Worm (Caenorhabditis elegans): Measurements from ENCODE around the gene cht-6.

Gene cht-6

ce11 chrV:6462606-6463005 lies 47.8 kb downstream of the cht-6 start:
- TF ChIP-seq unc-130 (tag; optimal IDR thresholded peaks at IDR 0.05) (no peak), isw-1 (GFP tag; IDR thresholded peaks at IDR 0.05) (no peak), pax-3 (tag; optimal IDR thresholded peaks at IDR 0.05) (no peak), ztf-11 (tag; optimal IDR thresholded peaks at IDR 0.05) (no peak), irx-1 (tag; optimal IDR thresholded peaks at IDR 0.05) (no peak), xbp-1 (tag; optimal IDR thresholded peaks at IDR 0.05) (no peak), vab-15 (tag; optimal IDR thresholded peaks at IDR 0.05) (peak; percentile 13), mdl-1 (tag; optimal IDR thresholded peaks at IDR 0.05) (no peak), tbx-2 (tag; optimal IDR thresholded peaks at IDR 0.05) (no peak), ceh-63 (GFP tag; optimal IDR thresholded peaks at IDR 0.05) (no peak), efl-3 (GFP tag; optimal IDR thresholded peaks at IDR 0.05) (no peak), unc-86 (tag; optimal IDR thresholded peaks at IDR 0.05) (no peak), nhr-237 (tag; optimal IDR thresholded peaks at IDR 0.05) (no peak), F16B12.6 (tag; optimal IDR thresholded peaks at IDR 0.05) (no peak), nhr-85 (tag) (peak; percentile 87), grh-1 (GFP tag; IDR thresholded peaks at IDR 0.05) (no peak), aha-1 (tag; optimal IDR thresholded peaks at IDR 0.05) (no peak), nhr-20 (tag; optimal IDR thresholded peaks at IDR 0.05) (peak; percentile 14), pag-3 (tag; optimal IDR thresholded peaks at IDR 0.05; ENCODE audit: borderline replicate concordance, insufficient read depth) (no peak), nhr-47 (tag; optimal IDR thresholded peaks at IDR 0.05) (no peak), elt-2 (tag; optimal IDR thresholded peaks at IDR 0.05) (peak; percentile 24), dpl-1 (GFP tag; optimal IDR thresholded peaks at IDR 0.05) (no peak), unc-30 (tag; optimal IDR thresholded peaks at IDR 0.05) (no peak), lin-15B (tag; optimal IDR thresholded peaks at IDR 0.05) (no peak), nhr-77 (tag; optimal IDR thresholded peaks at IDR 0.05) (no peak), C34B4.2 (tag; optimal IDR thresholded peaks at IDR 0.05) (no peak), C04F5.9 (tag; optimal IDR thresholded peaks at IDR 0.05) (no peak), nhr-28 (tag; optimal IDR thresholded peaks at IDR 0.05) (no peak), egl-27 (tag; optimal IDR thresholded peaks at IDR 0.05) (no peak), fkh-10 (GFP tag; optimal IDR thresholded peaks at IDR 0.05) (no peak), nhr-19 (GFP tag; conservative IDR thresholded peaks at IDR 0.05) (no peak), egl-13 (tag; optimal IDR thresholded peaks at IDR 0.05) (no peak), tlp-1 (tag; optimal IDR thresholded peaks at IDR 0.05) (no peak), snu-23 (GFP tag; optimal IDR thresholded peaks at IDR 0.05) (peak; percentile 18), fkh-8 (tag; optimal IDR thresholded peaks at IDR 0.05) (no peak), zip-4 (GFP tag; optimal IDR thresholded peaks at IDR 0.05) (no peak), mef-2 (tag; optimal IDR thresholded peaks at IDR 0.05) (no peak), fkh-4 (tag; optimal IDR thresholded peaks at IDR 0.05; ENCODE audit: borderline replicate concordance) (no peak), ceh-90 (tag; optimal IDR thresholded peaks at IDR 0.05) (no peak), mab-9 (GFP tag; IDR thresholded peaks at IDR 0.05) (no peak), Y116A8C.19 (tag; optimal IDR thresholded peaks at IDR 0.05; ENCODE audit: borderline replicate concordance) (no peak), lin-39 (tag; optimal IDR thresholded peaks at IDR 0.05) (no peak), C16A3.4 (tag; optimal IDR thresholded peaks at IDR 0.05) (no peak), ztf-4 (tag; optimal IDR thresholded peaks at IDR 0.05) (no peak), nhr-71 (tag; optimal IDR thresholded peaks at IDR 0.05) (no peak), snpc-4 (tag; optimal IDR thresholded peaks at IDR 0.05) (no peak), jun-1 (tag; optimal IDR thresholded peaks at IDR 0.05) (no peak), ceh-8 (GFP tag; optimal IDR thresholded peaks at IDR 0.05) (no peak), skn-1 (tag; optimal IDR thresholded peaks at IDR 0.05) (no peak), lin-14 (GFP tag; optimal IDR thresholded peaks at IDR 0.05) (peak; percentile 33), fos-1 (tag; optimal IDR thresholded peaks at IDR 0.05) (no peak), ama-1 (optimal IDR thresholded peaks at IDR 0.05) (no peak), lin-13 (GFP tag; optimal IDR thresholded peaks at IDR 0.05) (no peak), ces-1 (GFP tag; optimal IDR thresholded peaks at IDR 0.05) (no peak), blmp-1 (tag; optimal IDR thresholded peaks at IDR 0.05) (peak; percentile 12)
